Worm (Caenorhabditis elegans): ENCODE data around the gene ins-7.
A peak's percentile ranks its signal among the peaks of the same experiment; 100 is the strongest.

The ins-7 gene

ce11 chrIV:9679296-9679695 lies 3.3 kb downstream of the ins-7 start:
- TF ChIP-seq repo-1 (tag; optimal IDR thresholded peaks at IDR 0.05), result no peak
- TF ChIP-seq nhr-179 (tag; optimal IDR thresholded peaks at IDR 0.05), result no peak
- no peak for TF ChIP-seq K12H6.12 (tag; optimal IDR thresholded peaks at IDR 0.05)
- no peak for TF ChIP-seq tbp1 (GFP tag; optimal IDR thresholded peaks at IDR 0.05)
- TF ChIP-seq let-607 (tag; optimal IDR thresholded peaks at IDR 0.05), result no peak
- TF ChIP-seq B0261.1 (tag; optimal IDR thresholded peaks at IDR 0.05), result no peak
- no peak for TF ChIP-seq aptf-3 (GFP tag; IDR thresholded peaks at IDR 0.05)
- TF ChIP-seq aptf-2 (GFP tag; conservative IDR thresholded peaks at IDR 0.05), result no peak
- no peak for TF ChIP-seq F22D6.2 (tag; optimal IDR thresholded peaks at IDR 0.05)

- TF ChIP-seq lin-54 (GFP tag; optimal IDR thresholded peaks at IDR 0.05) (no peak), Y67H2A.10 (GFP tag; conservative IDR thresholded peaks at IDR 0.05) (no peak), ztf-3 (GFP tag; optimal IDR thresholded peaks at IDR 0.05) (no peak), ztf-18 (tag; optimal IDR thresholded peaks at IDR 0.05) (no peak), unc-62 (GFP tag; optimal IDR thresholded peaks at IDR 0.05) (no peak), ZK185.1 (tag; optimal IDR thresholded peaks at IDR 0.05; ENCODE audit: poor library complexity, severe bottlenecking) (no peak), B0261.1 (tag; optimal IDR thresholded peaks at IDR 0.05) (no peak), lir-1 (GFP tag; conservative IDR thresholded peaks at IDR 0.05) (no peak), bed-2 (GFP tag; IDR thresholded peaks at IDR 0.05) (no peak), hsf-1 (GFP tag; IDR thresholded peaks at IDR 0.05) (no peak), nhr-90 (tag; optimal IDR thresholded peaks at IDR 0.05) (no peak), athp-1 (tag; optimal IDR thresholded peaks at IDR 0.05) (no peak), rpc-1 (optimal IDR thresholded peaks at IDR 0.05) (no peak), rpc-1 (tag; optimal IDR thresholded peaks at IDR 0.05) (no peak), ets-4 (GFP tag; optimal IDR thresholded peaks at IDR 0.05) (no peak), pha-4 (tag; optimal IDR thresholded peaks at IDR 0.05) (no peak), nhr-80 (tag; optimal IDR thresholded peaks at IDR 0.05) (no peak), gei-17 (GFP tag; optimal IDR thresholded peaks at IDR 0.05) (no peak), Y53G8AR.9 (GFP tag; conservative IDR thresholded peaks at IDR 0.05) (no peak), bed-1 (GFP tag; IDR thresholded peaks at IDR 0.05) (no peak), atf-7 (tag; optimal IDR thresholded peaks at IDR 0.05) (no peak)
Measured at ce11 chrIV:9678007-9678406, 4.6 kb downstream of the ins-7 start.

ce11 chrIV:9677226-9677992 lies 5.2 kb downstream of the ins-7 start:
- TF ChIP-seq attf-6 (GFP tag; IDR thresholded peaks at IDR 0.05) (no peak), dpl-1 (GFP tag; optimal IDR thresholded peaks at IDR 0.05) (no peak), snpc-3.4 (tag; optimal IDR thresholded peaks at IDR 0.05) (no peak), gei-17 (GFP tag; optimal IDR thresholded peaks at IDR 0.05) (no peak), hmg-1.2 (GFP tag; IDR thresholded peaks at IDR 0.05) (peak; percentile 80), ztf-18 (tag; optimal IDR thresholded peaks at IDR 0.05) (no peak), egl-44 (GFP tag; IDR thresholded peaks at IDR 0.05) (0 out of 2 replicates have a peak, but pooled peaks have one; percentile 35), mcd-1 (GFP tag; IDR thresholded peaks at IDR 0.05) (no peak), nhr-80 (tag; optimal IDR thresholded peaks at IDR 0.05) (peak; percentile 79), die-1 (tag; optimal IDR thresholded peaks at IDR 0.05) (no peak), nhr-90 (tag; optimal IDR thresholded peaks at IDR 0.05) (no peak), lsl-1 (GFP tag; optimal IDR thresholded peaks at IDR 0.05) (no peak), akir-1 (GFP tag; optimal IDR thresholded peaks at IDR 0.05) (no peak), ccch-3 (GFP tag; optimal IDR thresholded peaks at IDR 0.05) (no peak), sdz-38 (tag; optimal IDR thresholded peaks at IDR 0.05) (no peak), attf-3 (GFP tag; conservative IDR thresholded peaks at IDR 0.05) (no peak), B0261.1 (tag; optimal IDR thresholded peaks at IDR 0.05) (no peak), hrde-1 (tag; optimal IDR thresholded peaks at IDR 0.05; ENCODE audit: borderline replicate concordance) (no peak), dox-1 (GFP tag; IDR thresholded peaks at IDR 0.05) (0 out of 2 replicates have a peak, but pooled peaks have one; percentile 7), let-607 (tag; optimal IDR thresholded peaks at IDR 0.05) (peak in 1 of 2 experiments; percentile 69), T07F8.4 (tag; optimal IDR thresholded peaks at IDR 0.05) (no peak), ztf-26 (tag; optimal IDR thresholded peaks at IDR 0.05) (no peak), F49E8.2 (tag; optimal IDR thresholded peaks at IDR 0.05; ENCODE audit: insufficient read depth) (no peak)

Data from whole organism, young adult.